Fruit fly (Drosophila melanogaster): ENCODE measurements around the gene Sox21b.

The Sox21b gene

dm6 chr3L:14101421-14102130, 29.5 kb downstream of the Sox21b start (continued):
- TF ChIP-seq Fer2 (tag; optimal IDR thresholded peaks at IDR 0.05) (no peak), CG3995 (GFP tag; optimal IDR thresholded peaks at IDR 0.05) (no peak), CG10431 (GFP tag; optimal IDR thresholded peaks at IDR 0.05) (no peak), Mrtf (GFP tag; IDR thresholded peaks at IDR 0.05) (no peak), pb (GFP tag; optimal IDR thresholded peaks at IDR 0.05) (no peak), CG4282 (GFP tag; optimal IDR thresholded peaks at IDR 0.05) (no peak), vfl (GFP tag; optimal IDR thresholded peaks at IDR 0.05) (no peak), slp2 (GFP tag; optimal IDR thresholded peaks at IDR 0.05) (no peak), pzg (GFP tag; optimal IDR thresholded peaks at IDR 0.05) (no peak), so (GFP tag; IDR thresholded peaks at IDR 0.05) (no peak), tna (GFP tag; IDR thresholded peaks at IDR 0.05; ENCODE audit: partially characterized antibody) (no peak), Sox102F (GFP tag; optimal IDR thresholded peaks at IDR 0.05) (peak; percentile 38), tin (GFP tag; optimal IDR thresholded peaks at IDR 0.05) (no peak), scrt (GFP tag; optimal IDR thresholded peaks at IDR 0.05) (no peak), klu (GFP tag; IDR thresholded peaks at IDR 0.05) (no peak), Hr51 (GFP tag; optimal IDR thresholded peaks at IDR 0.05) (no peak), Asciz (GFP tag; optimal IDR thresholded peaks at IDR 0.05) (no peak), CG34422 (GFP tag; IDR thresholded peaks at IDR 0.05) (no peak), CG15601 (tag; optimal IDR thresholded peaks at IDR 0.05) (peak; percentile 31), tio (GFP tag; optimal IDR thresholded peaks at IDR 0.05) (peak; percentile 4), eve (GFP tag; optimal IDR thresholded peaks at IDR 0.05) (no peak), CG4707 (GFP tag; optimal IDR thresholded peaks at IDR 0.05) (no peak), bsh (GFP tag; optimal IDR thresholded peaks at IDR 0.05) (peak in 1 of 2 experiments; percentile 64), corto (GFP tag; optimal IDR thresholded peaks at IDR 0.05) (no peak), lbe (GFP tag; optimal IDR thresholded peaks at IDR 0.05) (no peak), CoRest (tag; optimal IDR thresholded peaks at IDR 0.05) (peak; percentile 7), cwo (GFP tag; optimal IDR thresholded peaks at IDR 0.05) (no peak), Lim3 (GFP tag; IDR thresholded peaks at IDR 0.05) (no peak), sc (optimal IDR thresholded peaks at IDR 0.05) (no peak), sc (GFP tag; optimal IDR thresholded peaks at IDR 0.05) (peak; percentile 23), CG6683 (GFP tag; optimal IDR thresholded peaks at IDR 0.05) (no peak), CHES-1-like (GFP tag; optimal IDR thresholded peaks at IDR 0.05) (no peak), CG17328 (GFP tag; IDR thresholded peaks at IDR 0.05) (peak; percentile 47; the same call in 1 of the 2 replicates), CG4404 (GFP tag; IDR thresholded peaks at IDR 0.05) (no peak), run (tag; optimal IDR thresholded peaks at IDR 0.05) (no peak), Six4 (GFP tag; optimal IDR thresholded peaks at IDR 0.05) (no peak), chinmo (GFP tag; IDR thresholded peaks at IDR 0.05; ENCODE audit: partially characterized antibody) (no peak), cad (GFP tag; optimal IDR thresholded peaks at IDR 0.05) (no peak), CG8281 (tag; optimal IDR thresholded peaks at IDR 0.05) (no peak), HmgD (GFP tag; optimal IDR thresholded peaks at IDR 0.05) (no peak), CG1603 (tag; optimal IDR thresholded peaks at IDR 0.05) (no peak), CG2875 (GFP tag; optimal IDR thresholded peaks at IDR 0.05) (no peak), CG7357 (GFP tag; IDR thresholded peaks at IDR 0.05) (no peak), CG15011 (GFP tag; optimal IDR thresholded peaks at IDR 0.05) (no peak), ac (GFP tag; optimal IDR thresholded peaks at IDR 0.05) (no peak), tll (GFP tag; optimal IDR thresholded peaks at IDR 0.05) (no peak), dpn (GFP tag; optimal IDR thresholded peaks at IDR 0.05) (no peak), CG32772 (GFP tag; IDR thresholded peaks at IDR 0.05) (no peak), dati (GFP tag; IDR thresholded peaks at IDR 0.05) (no peak), CG16863 (GFP tag; optimal IDR thresholded peaks at IDR 0.05) (peak; percentile 16)
